Fruit fly (Drosophila melanogaster) whole organism, wandering third instar larva: Measurements from ENCODE around the gene beat-IIIc.

Source experiments
- Abd-B ChIP-seq: fragments of >200 bp; optimal IDR thresholded peaks from 2 replicates; lab custom pipeline; 2017; ENCODE audit warnings: missing biosample characterization, missing genetic modification characterization
- Dfd ChIP-seq: fragments of >200 bp; optimal IDR thresholded peaks from 2 replicates; lab custom pipeline; 2017; ENCODE audit warnings: missing biosample characterization, missing genetic modification characterization
- Hr83 ChIP-seq: fragments of 200-300 bp; sonication (Bioruptor generic); optimal IDR thresholded peaks from 2 replicates; lab custom pipeline; 2016; ENCODE audit warnings: missing biosample characterization, mild to moderate bottlenecking, missing genetic modification characterization, moderate library complexity; ENCODE audit not compliant: poor library complexity, severe bottlenecking
- Myc ChIP-seq: fragments of >200 bp; optimal IDR thresholded peaks from 2 replicates; lab custom pipeline; 2017
- Vsx2 ChIP-seq: fragments of 200-300, 225-300 bp; sonication (Bioruptor generic); optimal IDR thresholded peaks from 2 replicates; lab custom pipeline; 2018; ENCODE audit warnings: missing biosample characterization, missing genetic modification characterization; ENCODE audit not compliant: partially characterized antibody
- br ChIP-seq: fragments of 200-800 bp; sonication (Bioruptor generic); optimal IDR thresholded peaks from 2 replicates; lab custom pipeline; 2016; ENCODE audit warnings: missing biosample characterization, missing genetic modification characterization
- brk ChIP-seq: fragments of 200-800 bp; sonication (Bioruptor generic); optimal IDR thresholded peaks from 2 replicates; lab custom pipeline; 2016; ENCODE audit warnings: missing biosample characterization, mild to moderate bottlenecking, missing genetic modification characterization
- ey ChIP-seq: fragments of 200-800 bp; sonication (Bioruptor generic); optimal IDR thresholded peaks from 2 replicates; lab custom pipeline; 2016; ENCODE audit warnings: missing biosample characterization, missing genetic modification characterization
- lola ChIP-seq: fragments of >200 bp; optimal IDR thresholded peaks from 2 replicates; lab custom pipeline; 2017; ENCODE audit warnings: missing biosample characterization, missing genetic modification characterization
- rgr ChIP-seq: fragments of 200-800 bp; sonication (Bioruptor generic); optimal IDR thresholded peaks from 3 replicates; lab custom pipeline; 2016; ENCODE audit warnings: missing biosample characterization, mild to moderate bottlenecking, missing genetic modification characterization
- usp ChIP-seq: fragments of >200 bp; optimal IDR thresholded peaks from 2 replicates; lab custom pipeline; 2017; ENCODE audit warnings: missing biosample characterization, missing genetic modification characterization

The beat-IIIc gene

dm6 chr2L:17163344-17163743 lies 97.2 kb downstream of the beat-IIIc start:
- TF ChIP-seq Vsx2 (GFP tag; lab: Kevin White, UChicago) = no peak
- no peak for TF ChIP-seq usp (GFP tag; lab: Kevin White, UChicago)
- no peak for TF ChIP-seq rgr (GFP tag; lab: Kevin White, UChicago)
- TF ChIP-seq br = no peak
- no peak for TF ChIP-seq Dfd (GFP tag; lab: Kevin White, UChicago)

- no peak for TF ChIP-seq Myc (lab: Kevin White, UChicago)
- TF ChIP-seq Abd-B (GFP tag; lab: Kevin White, UChicago) = no peak
- TF ChIP-seq Vsx2 (GFP tag; lab: Kevin White, UChicago) = no peak
- no peak for TF ChIP-seq Hr83 (GFP tag; lab: Kevin White, UChicago)
- no peak for TF ChIP-seq ey (GFP tag; lab: Kevin White, UChicago)
- TF ChIP-seq brk = no peak
- TF ChIP-seq lola = no peak
- TF ChIP-seq br = no peak
These were observed 100.9 kb downstream of the beat-IIIc start for dm6 chr2L:17159641-17160040.
